Worm (Caenorhabditis elegans): ENCODE data around the gene fbxb-76.

The fbxb-76 gene

ce11 chrIV:11337021-11337420 lies 42.1 kb downstream of the fbxb-76 start, which contains the start of gene F54E12.2 (continued):
- TF ChIP-seq T07F8.4 (tag; optimal IDR thresholded peaks at IDR 0.05) (no peak), lin-40 (tag; optimal IDR thresholded peaks at IDR 0.05) (no peak), F39B2.1 (GFP tag; IDR thresholded peaks at IDR 0.05) (peak; percentile 88; the same call in 1 of the 2 replicates), Y53F4B.3 (GFP tag; IDR thresholded peaks at IDR 0.05) (peak; percentile 45; the same call in 1 of the 2 replicates), ZK185.1 (tag; optimal IDR thresholded peaks at IDR 0.05; ENCODE audit: poor library complexity, severe bottlenecking) (no peak), nfya-1 (tag; optimal IDR thresholded peaks at IDR 0.05; ENCODE audit: borderline replicate concordance, insufficient read depth) (no peak), K12H6.12 (tag; optimal IDR thresholded peaks at IDR 0.05) (no peak), Y56A3A.18 (GFP tag; IDR thresholded peaks at IDR 0.05) (no peak), F57A8.1 (GFP tag; optimal IDR thresholded peaks at IDR 0.05) (no peak), F49E8.2 (tag; optimal IDR thresholded peaks at IDR 0.05; ENCODE audit: insufficient read depth) (peak; percentile 65), nhr-27 (tag; optimal IDR thresholded peaks at IDR 0.05) (no peak), snpc-1.3 (tag; optimal IDR thresholded peaks at IDR 0.05; ENCODE audit: insufficient read depth) (peak; percentile 88), snpc-4 (GFP tag; optimal IDR thresholded peaks at IDR 0.05) (no peak), snpc-4 (tag; optimal IDR thresholded peaks at IDR 0.05) (peak in 2 of 4 experiments; percentile 18 to 31), tbp1 (GFP tag; optimal IDR thresholded peaks at IDR 0.05) (peak; percentile 68), ztf-3 (GFP tag; optimal IDR thresholded peaks at IDR 0.05) (no peak), ztf-18 (tag; optimal IDR thresholded peaks at IDR 0.05) (no peak), Y79H2A.3 (GFP tag; conservative IDR thresholded peaks at IDR 0.05) (peak; percentile 90), dpl-1 (GFP tag; optimal IDR thresholded peaks at IDR 0.05) (peak; percentile 94), let-607 (tag; optimal IDR thresholded peaks at IDR 0.05) (no peak), athp-1 (tag; optimal IDR thresholded peaks at IDR 0.05) (peak; percentile 38), fkh-3 (tag; optimal IDR thresholded peaks at IDR 0.05) (no peak), sea-2 (GFP tag; IDR thresholded peaks at IDR 0.05) (no peak), rcor-1 (GFP tag; IDR thresholded peaks at IDR 0.05) (peak; percentile 88), F55B11.4 (tag; optimal IDR thresholded peaks at IDR 0.05; ENCODE audit: borderline replicate concordance, insufficient read depth) (no peak), rec-8 (tag; optimal IDR thresholded peaks at IDR 0.05) (no peak), ceh-100 (GFP tag; IDR thresholded peaks at IDR 0.05) (peak; percentile 45; the same call in 1 of the 2 replicates), attf-3 (GFP tag; conservative IDR thresholded peaks at IDR 0.05) (0 out of 2 replicates have a peak, but pooled peaks have one; percentile 46), madf-6 (GFP tag; IDR thresholded peaks at IDR 0.05) (peak; percentile 99), B0336.3 (GFP tag; IDR thresholded peaks at IDR 0.05) (no peak), madf-3 (GFP tag; IDR thresholded peaks at IDR 0.05) (peak; percentile 91), F22D6.2 (tag; optimal IDR thresholded peaks at IDR 0.05) (no peak), Y95B8A.8 (GFP tag; IDR thresholded peaks at IDR 0.05) (peak; percentile 95), ceh-91 (GFP tag; IDR thresholded peaks at IDR 0.05) (peak; percentile 98), ekl-4 (GFP tag; IDR thresholded peaks at IDR 0.05) (peak; percentile 30; the same call in 1 of the 2 replicates), nhr-120 (GFP tag; IDR thresholded peaks at IDR 0.05) (no peak), Y53G8AR.9 (GFP tag; conservative IDR thresholded peaks at IDR 0.05) (peak; percentile 86), pha-4 (tag; optimal IDR thresholded peaks at IDR 0.05) (no peak), nfyb-1 (GFP tag; IDR thresholded peaks at IDR 0.05) (no peak), lin-54 (GFP tag; optimal IDR thresholded peaks at IDR 0.05) (peak; percentile 82), nhr-90 (tag; optimal IDR thresholded peaks at IDR 0.05) (no peak), lin-26 (GFP tag; IDR thresholded peaks at IDR 0.05) (peak; percentile 67), ceh-79 (tag; optimal IDR thresholded peaks at IDR 0.05) (no peak), chd-7 (tag; optimal IDR thresholded peaks at IDR 0.05) (no peak), madf-10 (tag; optimal IDR thresholded peaks at IDR 0.05) (no peak), Y67H2A.10 (GFP tag; conservative IDR thresholded peaks at IDR 0.05) (peak; percentile 35; the same call in 1 of the 2 replicates), F10E7.11 (tag; optimal IDR thresholded peaks at IDR 0.05) (no peak), dpff-1 (tag; optimal IDR thresholded peaks at IDR 0.05) (no peak)
